Fruit fly (Drosophila melanogaster) Kc167 (cell line): ENCODE measurements around the gene usp.

Source experiments
- Myc ChIP-seq: fragments of >200 bp; optimal IDR thresholded peaks from 2 replicates; lab custom pipeline; 2017; ENCODE audit warnings: missing external identifiers
- Sin3A ChIP-seq: fragments of >200 bp; optimal IDR thresholded peaks from 2 replicates; lab custom pipeline; 2018; ENCODE audit warnings: missing external identifiers
- h ChIP-seq: fragments of >200 bp; optimal IDR thresholded peaks from 3 replicates; lab custom pipeline; 2018; ENCODE audit warnings: missing external identifiers
- insv ChIP-seq: fragments of >200 bp; optimal IDR thresholded peaks from 3 replicates; lab custom pipeline; 2018; ENCODE audit warnings: missing external identifiers
- psq ChIP-seq: fragments of >200 bp; optimal IDR thresholded peaks from 2 replicates; lab custom pipeline; 2017; ENCODE audit warnings: missing external identifiers
- ttk ChIP-seq: sonication (Bioruptor generic); optimal IDR thresholded peaks from 2 replicates; lab custom pipeline; 2017; ENCODE audit warnings: missing external identifiers

Gene usp

DNA sequence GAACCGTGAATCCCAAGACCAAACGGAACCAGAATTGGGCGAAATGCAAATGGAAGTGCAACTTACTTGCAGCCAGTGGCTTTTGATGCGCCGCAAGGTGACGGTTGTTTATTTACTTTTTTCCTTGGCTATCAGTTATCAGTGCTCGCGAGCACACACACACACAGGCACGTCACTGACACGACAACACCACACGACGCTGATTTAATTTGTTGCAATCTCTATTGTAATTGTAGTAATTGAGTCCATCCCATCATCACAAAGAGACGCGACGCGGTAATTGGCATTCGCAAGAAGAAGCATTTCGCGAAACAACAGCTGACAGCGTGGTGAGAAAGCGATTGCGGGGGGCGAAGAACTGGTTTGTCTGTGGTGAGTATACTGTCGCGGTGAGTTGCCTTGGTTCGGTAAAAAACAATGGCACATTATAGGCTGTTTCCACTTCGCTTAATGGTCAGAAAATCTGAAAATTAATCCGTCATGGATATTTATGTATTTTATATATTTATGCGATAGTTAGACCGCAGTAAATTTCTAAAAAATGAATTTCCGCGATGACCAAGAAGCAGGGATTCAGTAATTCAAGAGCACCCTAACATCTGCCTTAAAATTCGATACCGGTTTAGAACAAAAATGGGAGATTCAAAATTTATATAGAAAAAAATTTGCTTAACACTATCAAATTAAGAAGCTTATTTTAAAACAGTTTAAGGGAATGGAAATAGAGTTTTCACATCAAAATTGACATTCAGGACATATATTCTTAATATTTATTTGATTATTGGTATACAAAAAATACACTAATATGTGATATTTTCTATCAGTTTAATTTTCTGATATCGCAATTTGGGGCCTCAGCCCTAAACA, at the start of gene usp, which contains the start of gene Actn:
usp (minus strand) TSS at position 331 of the 867 bp plus-strand sequence.
Actn (minus strand) TSS at position 331 of the 867 bp plus-strand sequence.
- TF ChIP-seq ttk (lab: Kevin White, UChicago) (no peak), insv (no peak), Sin3A (lab: Kevin White, UChicago) (no peak), psq (lab: Kevin White, UChicago) (no peak), Myc (lab: Kevin White, UChicago) (no peak), h (lab: Kevin White, UChicago) (no peak)

- TF ChIP-seq ttk (lab: Kevin White, UChicago) (no peak), h (lab: Kevin White, UChicago) (no peak), insv (no peak), Myc (lab: Kevin White, UChicago) (no peak), Sin3A (lab: Kevin White, UChicago) (no peak), psq (lab: Kevin White, UChicago) (no peak)
Measured at dm6 chrX:2089812-2090211, 47.7 kb upstream of the usp start.

dm6 chrX:2088798-2089197, 46.7 kb upstream of the usp start:
- no peak for TF ChIP-seq Myc (lab: Kevin White, UChicago)
- no peak for TF ChIP-seq h (lab: Kevin White, UChicago)
- no peak for TF ChIP-seq insv
- no peak for TF ChIP-seq Sin3A (lab: Kevin White, UChicago)
- TF ChIP-seq psq (lab: Kevin White, UChicago): no peak
- no peak for TF ChIP-seq ttk (lab: Kevin White, UChicago)

DNA sequence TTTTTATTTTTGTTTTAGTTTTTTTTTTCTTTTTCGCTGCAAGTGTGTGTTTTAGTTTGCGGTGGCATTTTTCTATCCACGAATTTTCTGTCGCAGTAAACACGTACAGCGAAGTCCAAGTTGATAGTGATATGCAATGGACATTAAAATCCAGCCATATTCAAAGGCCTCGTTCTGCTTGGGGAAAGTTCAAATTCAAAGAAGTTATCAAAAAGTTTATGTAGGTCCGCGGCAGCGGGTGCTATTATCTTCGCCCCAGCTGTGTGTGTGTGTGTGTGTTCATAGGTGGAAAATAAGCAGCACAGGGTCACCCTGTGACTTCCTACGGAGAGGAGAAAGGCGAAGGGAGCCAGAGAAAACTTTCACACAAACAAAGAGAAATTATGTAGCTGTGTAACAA, 45.4 kb upstream of the usp start:
- TF ChIP-seq Myc (lab: Kevin White, UChicago): no peak
- no peak for TF ChIP-seq ttk (lab: Kevin White, UChicago)
- TF ChIP-seq Sin3A (lab: Kevin White, UChicago): no peak
- TF ChIP-seq h (lab: Kevin White, UChicago): no peak
- no peak for TF ChIP-seq psq (lab: Kevin White, UChicago)
- no peak for TF ChIP-seq insv

- no peak for TF ChIP-seq h (lab: Kevin White, UChicago)
- no peak for TF ChIP-seq Sin3A (lab: Kevin White, UChicago)
- TF ChIP-seq Myc (lab: Kevin White, UChicago): no peak
- no peak for TF ChIP-seq psq (lab: Kevin White, UChicago)
- TF ChIP-seq insv: no peak
- TF ChIP-seq ttk (lab: Kevin White, UChicago): no peak
Measured at dm6 chrX:2083678-2084162, 41.6 kb upstream of the usp start.

DNA sequence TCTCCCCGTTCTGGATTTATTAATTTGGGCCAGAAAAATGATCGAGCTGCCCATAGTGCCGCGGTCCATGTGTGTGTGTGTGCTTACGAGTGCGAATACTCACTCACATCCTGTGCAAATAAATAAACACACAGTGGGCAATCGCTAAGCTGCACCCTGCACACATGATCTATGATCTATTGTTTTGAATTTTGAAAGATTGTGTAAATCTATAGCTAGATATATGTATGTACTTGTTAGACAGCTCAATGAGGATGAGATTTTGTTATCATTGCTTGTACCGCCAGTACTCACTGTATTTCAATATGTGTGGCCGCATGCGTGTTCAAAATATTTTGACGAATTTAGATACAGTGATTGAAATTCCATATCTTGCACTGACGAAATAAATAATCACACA, 41.0 kb upstream of the usp start:
- TF ChIP-seq Sin3A (lab: Kevin White, UChicago): no peak
- no peak for TF ChIP-seq h (lab: Kevin White, UChicago)
- TF ChIP-seq Myc (lab: Kevin White, UChicago): no peak
- no peak for TF ChIP-seq ttk (lab: Kevin White, UChicago)

DNA sequence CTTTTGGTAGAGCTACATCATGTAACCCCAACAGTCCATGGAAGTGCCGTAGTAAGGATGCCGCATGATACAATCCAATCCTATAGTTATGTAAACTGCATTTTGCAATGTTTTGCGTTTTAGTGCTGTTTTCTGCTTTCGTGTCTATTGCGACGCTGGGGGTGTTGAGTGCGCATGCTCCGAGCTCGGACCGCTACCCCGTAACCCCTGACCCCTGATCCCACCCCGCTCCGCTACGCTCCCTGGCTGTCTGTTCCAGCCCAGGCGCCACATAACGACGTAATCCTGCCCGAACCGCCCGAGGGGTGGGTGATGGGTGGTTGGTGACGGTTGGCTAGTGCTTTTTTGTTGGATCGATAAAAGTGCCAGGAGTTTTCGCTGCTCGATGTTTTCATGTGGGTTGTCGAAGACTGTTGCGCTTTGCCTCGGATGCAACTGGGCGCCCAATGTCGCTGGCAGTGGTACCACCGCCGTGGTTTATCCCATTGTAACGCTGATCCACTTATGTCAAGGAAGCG, 39.8 kb upstream of the usp start:
- TF ChIP-seq Sin3A (lab: Kevin White, UChicago) (no peak), insv (no peak), ttk (lab: Kevin White, UChicago) (no peak), psq (lab: Kevin White, UChicago) (no peak), Myc (lab: Kevin White, UChicago) (no peak), h (lab: Kevin White, UChicago) (no peak)

DNA sequence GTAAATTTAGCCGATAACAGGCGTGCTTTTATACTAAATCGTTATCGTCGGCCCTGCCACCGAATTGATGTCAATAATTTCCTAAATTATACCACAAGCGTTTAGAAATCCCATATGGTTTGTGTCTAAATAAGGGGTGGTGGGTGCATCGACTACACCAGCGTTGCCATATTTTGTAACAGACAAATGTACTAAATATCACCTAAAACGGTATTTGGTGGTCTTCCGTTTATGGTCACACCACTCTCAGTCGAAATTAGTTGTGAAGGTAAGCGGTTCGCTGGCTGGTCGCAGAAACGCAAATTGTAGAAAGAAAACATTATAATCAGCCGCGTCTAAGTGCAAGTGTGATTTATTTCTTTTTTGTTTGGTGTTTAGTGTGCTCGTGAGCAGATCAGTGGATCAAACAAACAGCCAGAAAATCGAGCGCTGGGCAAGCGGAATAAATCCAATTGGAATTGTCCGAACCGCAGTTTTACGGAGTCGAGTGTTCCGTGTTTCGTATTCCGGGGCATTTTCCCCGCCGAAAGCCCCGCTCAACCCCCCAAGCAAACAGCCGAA, 38.3 kb upstream of the usp start, which contains the start of the genes CG16903 and Unc-76:
CG16903 (minus strand) TSS at position 39 of the 561 bp plus-strand sequence.
Unc-76 (plus strand) TSS at position 244 of the 561 bp plus-strand sequence.
- TF ChIP-seq psq (lab: Kevin White, UChicago) (no peak), h (lab: Kevin White, UChicago) (no peak), Myc (lab: Kevin White, UChicago) (no peak), insv (no peak), Sin3A (lab: Kevin White, UChicago) (no peak), ttk (lab: Kevin White, UChicago) (no peak)

- TF ChIP-seq psq (lab: Kevin White, UChicago) (no peak), h (lab: Kevin White, UChicago) (no peak), ttk (lab: Kevin White, UChicago) (no peak), insv (no peak), Myc (lab: Kevin White, UChicago) (no peak), Sin3A (lab: Kevin White, UChicago) (no peak)
Measured at dm6 chrX:2076412-2077357, 34.6 kb upstream of the usp start, which contains the start of gene CG4025. Gene CG4025, plus strand, starts transcription at chrX:2076966.

DNA sequence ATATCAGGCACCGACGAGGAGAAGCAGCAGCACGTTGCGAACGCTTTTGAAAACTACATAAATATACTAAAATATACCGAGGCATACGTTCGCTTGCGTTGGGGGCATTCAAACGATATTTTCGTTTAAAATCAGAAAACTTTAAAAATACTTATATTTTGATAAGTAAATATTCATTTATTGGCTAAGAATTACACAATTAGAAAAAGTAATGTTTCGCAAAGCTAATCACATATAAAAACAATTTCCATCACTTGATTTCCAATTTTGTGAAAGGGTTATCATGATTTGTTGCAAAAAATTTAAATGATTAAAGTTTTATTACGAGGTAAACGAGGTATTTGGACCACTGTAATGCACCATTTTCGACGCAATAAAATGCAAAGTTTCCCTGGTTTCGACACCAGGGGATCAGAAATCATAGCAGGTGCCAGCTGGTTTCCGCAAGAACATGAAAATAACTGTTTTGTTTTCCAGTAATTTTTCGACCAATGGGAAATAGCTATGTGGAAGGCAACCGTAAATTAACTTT, 33.8 kb upstream of the usp start, which contains the start of gene CG4045:
CG4045 (minus strand) TSS at position 55 of the 532 bp plus-strand sequence.
- no peak for TF ChIP-seq Myc (lab: Kevin White, UChicago)
- no peak for TF ChIP-seq insv
- no peak for TF ChIP-seq h (lab: Kevin White, UChicago)
- TF ChIP-seq ttk (lab: Kevin White, UChicago): no peak
- no peak for TF ChIP-seq psq (lab: Kevin White, UChicago)
- TF ChIP-seq Sin3A (lab: Kevin White, UChicago): no peak
